Worm (Caenorhabditis elegans): ENCODE results near the gene C24H11.2.
"Not testable (repeated sequence)": the region's sequence is repeated elsewhere in the genome, so short reads cannot be mapped to it uniquely, and the experiment has no call there.

ce11 chrIII:11792295-11793256 lies at the start of gene C24H11.2:
- not testable (repeated sequence) for TF ChIP-seq elt-2 (tag; optimal IDR thresholded peaks at IDR 0.05); ama-1 (optimal IDR thresholded peaks at IDR 0.05); ceh-30 (tag; optimal IDR thresholded peaks at IDR 0.05); ceh-9 (tag; optimal IDR thresholded peaks at IDR 0.05)
- peak; percentile 44 for TF ChIP-seq pha-2 (tag; optimal IDR thresholded peaks at IDR 0.05)
- TF ChIP-seq nfya-1 (tag; optimal IDR thresholded peaks at IDR 0.05): peak; percentile 6
- peak; percentile 20 for TF ChIP-seq lin-11 (tag; optimal IDR thresholded peaks at IDR 0.05)

All from whole organism, late embryonic.